Worm (Caenorhabditis elegans) whole organism, young adult: ENCODE measurements around the gene Y43F8B.29.

Experiments
- F37B4.10 ChIP-seq: fragments of 200-800 bp; sonication (Bioruptor generic); IDR thresholded peaks from 2 replicates; pipeline ENCODE4 v1.3.6; 2022; ENCODE audit warnings: missing genetic modification characterization, missing compliant biosample characterization
- F57C9.4 ChIP-seq: sonication (generic microtip); optimal IDR thresholded peaks from 2 replicates; lab custom pipeline; 2017; ENCODE audit warnings: mild to moderate bottlenecking, missing genetic modification characterization, missing compliant biosample characterization
- ceh-27 ChIP-seq: fragments of 200-800 bp; sonication (Bioruptor generic); optimal IDR thresholded peaks from 2 replicates; lab custom pipeline; 2018; ENCODE audit warnings: mild to moderate bottlenecking, missing genetic modification characterization, moderate library complexity, missing compliant biosample characterization
- dpl-1 ChIP-seq: fragments of 150-350 bp; optimal IDR thresholded peaks from 2 replicates; lab custom pipeline; 2014; ENCODE audit warnings: missing biosample characterization, missing genetic modification reagents, missing genetic modification characterization
- efl-1 ChIP-seq: fragments of 150-350 bp; optimal IDR thresholded peaks from 2 replicates; lab custom pipeline; 2014; ENCODE audit warnings: missing biosample characterization, missing genetic modification reagents, missing genetic modification characterization
- egl-18 ChIP-seq: fragments of 200-800 bp; sonication (Bioruptor generic); IDR thresholded peaks from 2 replicates; pipeline ENCODE4 v1.3.6; 2022; ENCODE audit warnings: missing genetic modification reagents, missing genetic modification characterization, missing compliant biosample characterization
- egl-44 ChIP-seq: fragments of 200-800 bp; sonication (Bioruptor generic); IDR thresholded peaks from 2 replicates; pipeline ENCODE4 v1.3.6; 2022; ENCODE audit warnings: missing genetic modification reagents, missing genetic modification characterization, missing compliant biosample characterization
- hsf-1 ChIP-seq: fragments of 200-800 bp; sonication (Bioruptor generic); IDR thresholded peaks from 2 replicates; pipeline ENCODE4 v1.3.6; 2022; ENCODE audit warnings: missing genetic modification reagents, missing genetic modification characterization, missing compliant biosample characterization
- mel-28 ChIP-seq: sonication (generic microtip); optimal IDR thresholded peaks from 2 replicates; lab custom pipeline; 2016; ENCODE audit warnings: borderline replicate concordance, mild to moderate bottlenecking, missing genetic modification characterization, missing compliant biosample characterization
- pha-4 ChIP-seq: fragments of 150-350 bp; sonication (generic microtip); optimal IDR thresholded peaks from 2 replicates; lab custom pipeline; 2014; ENCODE audit warnings: missing biosample characterization, missing genetic modification reagents, missing genetic modification characterization
- rcor-1 ChIP-seq: fragments of 200-800 bp; sonication (Bioruptor generic); IDR thresholded peaks from 2 replicates; pipeline ENCODE4 v1.3.6; 2022; ENCODE audit warnings: missing genetic modification reagents, missing genetic modification characterization, missing compliant biosample characterization
- somi-1 ChIP-seq: fragments of 200-800 bp; sonication (Bioruptor generic); optimal IDR thresholded peaks from 2 replicates; lab custom pipeline; 2018; ENCODE audit warnings: mild to moderate bottlenecking, missing genetic modification characterization, missing compliant biosample characterization
- ztf-6 ChIP-seq: fragments of 200-800 bp; sonication (Bioruptor generic); IDR thresholded peaks from 2 replicates; pipeline ENCODE4 v1.3.6; 2022; ENCODE audit warnings: missing genetic modification reagents, missing genetic modification characterization, missing compliant biosample characterization

DNA sequence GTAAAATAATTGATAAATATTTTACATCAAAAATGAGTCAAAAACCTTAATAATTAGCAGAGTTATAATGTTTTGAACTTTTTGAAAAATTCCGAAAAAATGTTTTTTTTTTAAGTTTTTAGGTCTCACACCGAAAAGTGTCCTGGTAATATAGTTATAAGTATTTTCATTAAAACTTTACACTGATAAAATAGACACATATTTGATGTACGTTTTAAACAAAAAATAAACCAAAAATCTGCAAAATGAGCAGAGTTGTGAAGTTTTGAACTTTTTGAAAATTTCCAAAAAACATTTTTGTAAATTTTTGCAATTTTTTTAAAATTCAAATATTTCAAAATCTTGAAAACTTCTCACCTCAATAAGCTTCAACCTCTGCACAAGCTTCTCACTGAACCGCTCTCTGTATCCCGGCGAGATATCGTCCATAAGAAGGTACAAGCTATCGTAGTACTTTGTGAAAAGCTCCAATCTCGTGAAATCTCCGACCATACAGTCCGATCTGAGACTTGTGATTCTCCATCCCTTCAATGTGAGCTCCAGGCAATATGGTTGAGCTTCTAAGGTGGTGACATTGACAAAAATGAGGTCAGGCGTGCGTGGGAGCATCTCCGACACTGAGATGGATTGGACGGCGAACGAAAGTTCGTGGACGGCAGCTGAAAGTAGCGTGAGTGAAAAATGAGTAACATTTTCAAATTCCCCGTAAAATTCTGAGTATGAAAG, 29.4 kb downstream of the Y43F8B.29 start:
- TF ChIP-seq dpl-1: no peak
- TF ChIP-seq pha-4: no peak
- no peak for TF ChIP-seq egl-18
- no peak for TF ChIP-seq mel-28 (tag; lab: Kevin White, UChicago)
- no peak for TF ChIP-seq efl-1 (GFP tag; lab: Kevin White, UChicago)
- TF ChIP-seq ztf-6 (GFP tag; lab: Robert Waterston, UW): no peak
- TF ChIP-seq hsf-1 (GFP tag; lab: Robert Waterston, UW): no peak
- no peak for TF ChIP-seq F57C9.4 (tag; lab: Kevin White, UChicago)
- no peak for TF ChIP-seq F37B4.10 (GFP tag; lab: Robert Waterston, UW)
- TF ChIP-seq ceh-27 (GFP tag; lab: Kevin White, UChicago): no peak
- TF ChIP-seq egl-44: no peak
- TF ChIP-seq somi-1 (GFP tag; lab: Kevin White, UChicago): no peak
- no peak for TF ChIP-seq rcor-1 (GFP tag; lab: Robert Waterston, UW)
